Worm (Caenorhabditis elegans) whole organism, L2 larva: ENCODE measurements around the gene fubl-1.

Experiments used
- C34F6.9 ChIP-seq: fragments of 150-350 bp; optimal IDR thresholded peaks from 2 replicates; lab custom pipeline; 2014; ENCODE audit warnings: missing biosample characterization, missing genetic modification characterization
- F13H6.1 ChIP-seq: sonication (generic microtip); optimal IDR thresholded peaks from 2 replicates; lab custom pipeline; 2016; ENCODE audit warnings: missing genetic modification characterization, missing compliant biosample characterization
- R02D3.7 ChIP-seq: fragments of 150-350 bp; optimal IDR thresholded peaks from 2 replicates; lab custom pipeline; 2014; ENCODE audit warnings: missing biosample characterization, missing genetic modification characterization
- Y55F3AM.14 ChIP-seq: fragments of 200-800 bp; sonication (Bioruptor generic); optimal IDR thresholded peaks from 2 replicates; lab custom pipeline; 2018; ENCODE audit warnings: mild to moderate bottlenecking, missing genetic modification characterization, missing compliant biosample characterization
- ZK546.5 ChIP-seq: sonication (generic microtip); optimal IDR thresholded peaks from 2 replicates; lab custom pipeline; 2017; ENCODE audit warnings: missing biosample characterization, missing genetic modification characterization
- alr-1 ChIP-seq: fragments of 150-350 bp; optimal IDR thresholded peaks from 2 replicates; lab custom pipeline; 2014; ENCODE audit warnings: missing biosample characterization, missing genetic modification characterization
- aly-2 ChIP-seq: fragments of 150-350 bp; optimal IDR thresholded peaks from 2 replicates; lab custom pipeline; 2014; ENCODE audit warnings: missing biosample characterization, missing genetic modification characterization
- ama-1 ChIP-seq: fragments of 150-350 bp; optimal IDR thresholded peaks from 2 replicates; lab custom pipeline; 2018; ENCODE audit warnings: inconsistent platforms
- blmp-1 ChIP-seq: sonication (generic microtip); optimal IDR thresholded peaks from 2 replicates; lab custom pipeline; 2017; ENCODE audit warnings: missing genetic modification characterization, mild to moderate bottlenecking, missing compliant biosample characterization, antibody characterized with exemption, moderate library complexity; ENCODE audit not compliant: insufficient read depth
- crh-2 ChIP-seq: sonication (generic microtip); optimal IDR thresholded peaks from 2 replicates; lab custom pipeline; 2017; ENCODE audit warnings: missing biosample characterization, missing genetic modification characterization
- dmd-4 ChIP-seq: sonication (generic microtip); optimal IDR thresholded peaks from 2 replicates; lab custom pipeline; 2017; ENCODE audit warnings: missing biosample characterization, missing genetic modification characterization
- egl-27 ChIP-seq: sonication (generic microtip); optimal IDR thresholded peaks from 3 replicates; lab custom pipeline; 2017; ENCODE audit warnings: missing biosample characterization, missing genetic modification reagents, missing genetic modification characterization
- elt-1 ChIP-seq: fragments of 150-350 bp; optimal IDR thresholded peaks from 2 replicates; lab custom pipeline; 2014; ENCODE audit warnings: missing biosample characterization, missing genetic modification characterization
- fos-1 ChIP-seq: fragments of 150-350 bp; optimal IDR thresholded peaks from 2 replicates; lab custom pipeline; 2014; ENCODE audit warnings: missing biosample characterization, missing genetic modification characterization
- gmeb-1 ChIP-seq: fragments of 150-350 bp; optimal IDR thresholded peaks from 2 replicates; lab custom pipeline; 2014; ENCODE audit warnings: missing biosample characterization, missing genetic modification characterization
- lin-11 ChIP-seq: fragments of 150-350 bp; sonication (generic microtip); optimal IDR thresholded peaks from 2 replicates; lab custom pipeline; 2014; ENCODE audit warnings: missing biosample characterization, missing genetic modification characterization, inconsistent platforms, mixed read lengths
- lin-39 ChIP-seq: fragments of 150-350 bp; optimal IDR thresholded peaks from 2 replicates; lab custom pipeline; 2014; ENCODE audit warnings: missing biosample characterization, missing genetic modification reagents, missing genetic modification characterization
- lsy-2 ChIP-seq, 2 experiments: fragments of 150-350 bp in 1 of 2; sonication (generic microtip) in 1 of 2; optimal IDR thresholded peaks; 2 replicates each; lab custom pipeline; 2014 to 2017; ENCODE audit warnings: missing biosample characterization in 2 of 2, missing genetic modification characterization in 2 of 2
- mbf-1 ChIP-seq: sonication (generic microtip); optimal IDR thresholded peaks from 2 replicates; lab custom pipeline; 2017; ENCODE audit warnings: missing biosample characterization, missing genetic modification characterization
- mdl-1 ChIP-seq, 2 experiments: fragments of 150-350 bp in 1 of 2; sonication (generic microtip) in 1 of 2; optimal IDR thresholded peaks; 2 replicates each; lab custom pipeline; 2017; ENCODE audit warnings: missing biosample characterization in 2 of 2, missing genetic modification characterization in 2 of 2
- nhr-10 ChIP-seq: sonication (generic microtip); optimal IDR thresholded peaks from 2 replicates; lab custom pipeline; 2017; ENCODE audit warnings: missing biosample characterization, missing genetic modification characterization
- nhr-11 ChIP-seq: fragments of 150-350 bp; optimal IDR thresholded peaks from 2 replicates; lab custom pipeline; 2014; ENCODE audit warnings: missing biosample characterization, missing genetic modification characterization
- nhr-12 ChIP-seq: fragments of 150-350 bp; optimal IDR thresholded peaks from 2 replicates; lab custom pipeline; 2014; ENCODE audit warnings: missing biosample characterization, missing genetic modification characterization
- nhr-129 ChIP-seq: fragments of 150-350 bp; optimal IDR thresholded peaks from 2 replicates; lab custom pipeline; 2014; ENCODE audit warnings: missing biosample characterization, missing genetic modification characterization
- nhr-25 ChIP-seq: fragments of 150-350 bp; sonication (generic microtip); optimal IDR thresholded peaks from 3 replicates; lab custom pipeline; 2014; ENCODE audit warnings: missing biosample characterization, missing genetic modification characterization
- nhr-77 ChIP-seq: fragments of 150-350 bp; optimal IDR thresholded peaks from 2 replicates; lab custom pipeline; 2014; ENCODE audit warnings: missing biosample characterization, missing genetic modification characterization
- peb-1 ChIP-seq: fragments of 150-350 bp; optimal IDR thresholded peaks from 2 replicates; lab custom pipeline; 2014; ENCODE audit warnings: missing biosample characterization, missing genetic modification characterization
- sem-4 ChIP-seq: fragments of 150-350 bp; optimal IDR thresholded peaks from 2 replicates; lab custom pipeline; 2014; ENCODE audit warnings: missing biosample characterization, missing genetic modification reagents, missing genetic modification characterization
- skn-1 ChIP-seq: sonication (generic microtip); optimal IDR thresholded peaks from 2 replicates; lab custom pipeline; 2017; ENCODE audit warnings: missing biosample characterization, missing genetic modification characterization
- sma-9 ChIP-seq, 2 experiments: fragments of 150-350 bp in 1 of 2; sonication (generic microtip) in 1 of 2; optimal IDR thresholded peaks; 2 replicates each; lab custom pipeline; 2014 to 2016; ENCODE audit warnings: missing genetic modification characterization in 2 of 2, mild to moderate bottlenecking in 1 of 2, missing biosample characterization in 1 of 2, missing compliant biosample characterization in 1 of 2, missing genetic modification reagents in 1 of 2, moderate library complexity in 1 of 2
- snpc-4 ChIP-seq: fragments of 150-350 bp; optimal IDR thresholded peaks from 2 replicates; lab custom pipeline; 2014; ENCODE audit warnings: missing biosample characterization, missing genetic modification characterization
- unc-39 ChIP-seq: fragments of 150-350 bp; optimal IDR thresholded peaks from 2 replicates; lab custom pipeline; 2014; ENCODE audit warnings: missing biosample characterization, missing genetic modification characterization
- unc-55 ChIP-seq: fragments of 150-350 bp; sonication (generic microtip); optimal IDR thresholded peaks from 3 replicates; lab custom pipeline; 2014; ENCODE audit warnings: missing biosample characterization, missing genetic modification reagents, missing genetic modification characterization
- unc-62 ChIP-seq: fragments of 150-350 bp; optimal IDR thresholded peaks from 2 replicates; lab custom pipeline; 2014; ENCODE audit warnings: missing biosample characterization, missing genetic modification reagents, missing genetic modification characterization
- zag-1 ChIP-seq: fragments of 150-350 bp; optimal IDR thresholded peaks from 2 replicates; lab custom pipeline; 2014; ENCODE audit warnings: missing biosample characterization, missing genetic modification characterization
- ztf-1 ChIP-seq: fragments of 200-800 bp; sonication (Bioruptor generic); conservative IDR thresholded peaks from 2 replicates; pipeline ENCODE4 v1.3.6; 2022; ENCODE audit warnings: missing genetic modification characterization, missing compliant biosample characterization
- ztf-11 ChIP-seq: sonication (generic microtip); optimal IDR thresholded peaks from 2 replicates; lab custom pipeline; 2017; ENCODE audit warnings: missing biosample characterization, missing genetic modification characterization
- ztf-4 ChIP-seq: fragments of 150-350 bp; optimal IDR thresholded peaks from 2 replicates; lab custom pipeline; 2014; ENCODE audit warnings: missing biosample characterization, missing genetic modification characterization

The fubl-1 gene

DNA sequence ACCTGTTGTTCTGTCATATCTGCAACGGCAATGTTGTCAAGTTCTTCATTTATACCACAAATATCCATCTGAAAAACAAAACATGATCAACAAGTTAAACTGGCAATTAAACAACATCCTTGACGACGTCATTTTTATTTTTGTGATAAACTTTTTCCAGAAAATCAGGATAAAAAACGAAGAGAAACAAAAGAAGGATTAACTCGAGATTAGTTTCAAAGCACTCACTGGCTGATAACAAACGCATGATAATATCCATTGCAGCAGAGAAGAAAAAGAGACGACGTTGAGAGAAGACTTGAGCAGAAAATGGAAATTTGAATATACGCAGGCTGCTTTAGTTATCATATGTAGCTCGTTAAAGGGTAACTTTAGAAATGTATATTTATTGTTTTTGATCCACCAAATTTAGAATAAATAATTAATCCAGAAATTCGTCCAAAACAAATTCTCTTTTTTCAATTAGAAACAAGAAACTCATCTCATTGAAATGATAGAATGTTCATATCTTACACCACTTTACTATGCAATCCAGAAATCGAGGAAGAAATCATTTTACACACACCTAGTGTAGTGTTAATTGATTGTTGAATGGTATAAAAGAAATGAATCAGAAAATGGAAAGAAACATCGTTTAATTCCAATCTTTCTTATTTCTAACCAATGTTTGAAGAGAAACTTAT lies 2.6 kb upstream of the fubl-1 start, which contains the start of the genes C12D8.21 and col-148:
TSS of gene C12D8.21 (minus strand) at position 68 of the 683 bp plus-strand sequence.
TSS of gene col-148 (plus strand) at position 633 of the 683 bp plus-strand sequence.
- TF ChIP-seq lin-39 (tag; lab: Kevin White, UChicago): no peak
- TF ChIP-seq nhr-11 (tag; lab: Kevin White, UChicago): no peak
- TF ChIP-seq peb-1 (tag; lab: Kevin White, UChicago): no peak
- TF ChIP-seq ztf-4: no peak
- TF ChIP-seq snpc-4: no peak
- no peak for TF ChIP-seq F13H6.1 (tag; lab: Kevin White, UChicago)

DNA sequence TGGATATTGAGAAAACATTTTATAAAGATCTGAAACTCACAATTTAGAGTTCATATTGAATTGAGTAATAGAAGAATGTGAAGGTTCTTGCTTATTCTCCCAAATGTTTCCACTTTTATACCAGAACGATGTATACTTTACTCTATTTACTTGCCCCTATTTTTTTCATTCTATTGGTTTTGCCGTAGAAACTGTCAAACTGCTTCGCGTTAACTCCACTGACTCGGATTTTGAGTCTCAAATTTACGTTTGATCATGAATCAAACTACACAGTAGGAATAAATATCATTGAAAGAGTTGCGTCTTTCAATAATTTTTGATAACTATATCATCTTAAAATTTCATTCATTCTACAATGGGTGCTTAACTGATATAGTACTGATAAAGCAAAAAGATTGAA lies 1.2 kb upstream of the fubl-1 start, which contains the start of gene fipr-8:
TSS of gene fipr-8 (minus strand) at position 101 of the 400 bp plus-strand sequence.
- TF ChIP-seq sem-4 (tag; lab: Kevin White, UChicago): no peak
- no peak for TF ChIP-seq ztf-11 (tag; lab: Kevin White, UChicago)
- no peak for TF ChIP-seq lin-11 (tag; lab: Kevin White, UChicago)
- no peak for TF ChIP-seq mbf-1
- TF ChIP-seq dmd-4 (tag; lab: Kevin White, UChicago): no peak
- TF ChIP-seq ama-1 (lab: Kevin White, UChicago): no peak
- TF ChIP-seq unc-39 (tag; lab: Kevin White, UChicago): no peak
- TF ChIP-seq gmeb-1: no peak
- no peak for TF ChIP-seq egl-27 (tag; lab: Kevin White, UChicago)
- TF ChIP-seq nhr-11 (tag; lab: Kevin White, UChicago): no peak
- no peak for TF ChIP-seq R02D3.7 (tag; lab: Kevin White, UChicago)
- TF ChIP-seq nhr-129 (tag; lab: Kevin White, UChicago): no peak
- no peak for TF ChIP-seq sma-9 (GFP tag; optimal IDR thresholded peaks at IDR 0.05; lab: Kevin White, UChicago)
- TF ChIP-seq sma-9 (tag; optimal IDR thresholded peaks at IDR 0.05; lab: Kevin White, UChicago): no peak
- no peak for TF ChIP-seq elt-1 (tag; lab: Kevin White, UChicago)
- TF ChIP-seq nhr-10 (tag; lab: Kevin White, UChicago): no peak
- TF ChIP-seq zag-1 (tag; lab: Kevin White, UChicago): no peak
- no peak for TF ChIP-seq ZK546.5 (tag; lab: Kevin White, UChicago)

DNA sequence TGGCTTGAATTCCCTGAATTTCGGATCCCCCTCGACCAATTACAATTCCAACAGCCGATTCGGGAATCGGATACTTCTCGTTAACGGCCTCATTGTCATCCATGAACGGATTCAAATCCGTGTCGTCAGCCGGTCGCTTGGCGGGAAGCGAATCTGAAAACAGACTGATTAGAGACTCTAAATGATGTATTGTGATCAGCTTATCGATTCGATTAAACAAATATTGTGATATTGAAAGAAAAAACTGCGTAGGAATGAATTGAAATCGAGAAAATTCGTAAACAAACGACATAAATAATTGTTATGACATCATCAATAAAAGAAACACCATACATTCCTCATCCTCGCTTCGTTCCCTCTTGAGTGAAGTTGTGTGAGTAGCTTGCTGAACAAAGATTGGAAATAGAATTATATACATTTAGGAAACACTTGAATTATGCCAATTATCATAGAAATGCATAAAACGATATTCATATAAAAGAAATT lies 664 bp downstream of the fubl-1 start:
- no peak for TF ChIP-seq lsy-2 (tag; optimal IDR thresholded peaks at IDR 0.05; lab: Kevin White, UChicago)
- TF ChIP-seq nhr-10 (tag; lab: Kevin White, UChicago): no peak
- no peak for TF ChIP-seq F13H6.1 (tag; lab: Kevin White, UChicago)
- TF ChIP-seq unc-62 (GFP tag; lab: Kevin White, UChicago): no peak
- no peak for TF ChIP-seq blmp-1 (tag; lab: Kevin White, UChicago)
- no peak for TF ChIP-seq unc-55
- no peak for TF ChIP-seq egl-27 (tag; lab: Kevin White, UChicago)
- no peak for TF ChIP-seq ZK546.5 (tag; lab: Kevin White, UChicago)
- no peak for TF ChIP-seq nhr-12 (tag; lab: Kevin White, UChicago)
- no peak for TF ChIP-seq lin-11 (tag; lab: Kevin White, UChicago)
- no peak for TF ChIP-seq crh-2 (tag; lab: Kevin White, UChicago)
- TF ChIP-seq skn-1 (tag; lab: Kevin White, UChicago): no peak
- no peak for TF ChIP-seq nhr-25 (tag; lab: Kevin White, UChicago)
- no peak for TF ChIP-seq peb-1 (tag; lab: Kevin White, UChicago)
- no peak for TF ChIP-seq mbf-1
- no peak for TF ChIP-seq zag-1 (tag; lab: Kevin White, UChicago)
- no peak for TF ChIP-seq nhr-129 (tag; lab: Kevin White, UChicago)

DNA sequence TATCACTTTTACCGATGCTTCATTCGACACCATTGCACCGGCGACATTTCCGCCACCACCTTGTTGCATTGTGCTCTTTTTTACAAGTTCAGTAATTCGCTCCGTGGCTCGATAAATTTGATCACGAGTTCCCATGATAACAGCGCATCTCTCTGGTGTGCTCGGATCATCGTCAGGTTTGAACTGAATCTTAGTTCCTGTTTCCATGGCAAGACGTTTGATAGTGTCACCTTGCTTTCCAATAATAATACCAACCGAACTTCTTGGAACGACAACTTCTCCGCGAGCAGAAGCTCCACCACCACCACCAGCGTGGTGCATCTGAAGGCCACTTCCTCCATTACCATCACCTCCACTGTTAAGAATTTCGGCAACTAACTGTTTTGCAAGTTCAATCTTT lies 1.5 kb downstream of the fubl-1 start:
- no peak for TF ChIP-seq lsy-2 (tag; optimal IDR thresholded peaks at IDR 0.05; lab: Kevin White, UChicago)
- no peak for TF ChIP-seq ztf-1 (GFP tag; lab: Robert Waterston, UW)
- TF ChIP-seq skn-1 (tag; lab: Kevin White, UChicago): no peak
- no peak for TF ChIP-seq C34F6.9 (tag; lab: Kevin White, UChicago)
- no peak for TF ChIP-seq mdl-1 (tag; optimal IDR thresholded peaks at IDR 0.05; lab: Kevin White, UChicago)
- no peak for TF ChIP-seq lin-11 (tag; lab: Kevin White, UChicago)
- no peak for TF ChIP-seq sma-9 (GFP tag; optimal IDR thresholded peaks at IDR 0.05; lab: Kevin White, UChicago)
- no peak for TF ChIP-seq sma-9 (tag; optimal IDR thresholded peaks at IDR 0.05; lab: Kevin White, UChicago)
- TF ChIP-seq ztf-11 (tag; lab: Kevin White, UChicago): no peak
- TF ChIP-seq peb-1 (tag; lab: Kevin White, UChicago): no peak
- no peak for TF ChIP-seq Y55F3AM.14 (GFP tag; lab: Kevin White, UChicago)
- TF ChIP-seq nhr-10 (tag; lab: Kevin White, UChicago): no peak
- no peak for TF ChIP-seq alr-1 (tag; lab: Kevin White, UChicago)
- TF ChIP-seq nhr-11 (tag; lab: Kevin White, UChicago): no peak
- TF ChIP-seq aly-2 (tag; lab: Kevin White, UChicago): no peak
- TF ChIP-seq fos-1 (tag; lab: Kevin White, UChicago): no peak
- TF ChIP-seq ztf-4: no peak
- TF ChIP-seq nhr-77: no peak
- no peak for TF ChIP-seq egl-27 (tag; lab: Kevin White, UChicago)
- TF ChIP-seq, all 48 proteins: peak for 0
